Fruit fly (Drosophila melanogaster) whole organism, embryonic: Measurements from ENCODE around the gene CG11241.
A peak's percentile ranks its signal among the peaks of the same experiment; 100 is the strongest.

Source experiments
- Ada2b ChIP-seq: fragments of 200-800 bp; sonication (Bioruptor generic); IDR thresholded peaks from 2 replicates; pipeline ENCODE4 v1.3.6; 2022; ENCODE audit warnings: missing biosample characterization, missing genetic modification characterization
- Atf6 ChIP-seq: fragments of 200-800 bp; sonication (Bioruptor generic); IDR thresholded peaks from 2 replicates; pipeline ENCODE4 v1.3.6; 2022; ENCODE audit warnings: missing biosample characterization, missing genetic modification characterization
- BEAF-32 ChIP-seq: fragments of 200-800 bp; sonication (Bioruptor generic); optimal IDR thresholded peaks from 3 replicates; lab custom pipeline; 2017; ENCODE audit warnings: missing biosample characterization, missing genetic modification characterization, mild to moderate bottlenecking, moderate library complexity, missing genetic modification reagents
- Bteb2 ChIP-seq: fragments of 200-800 bp; sonication (Bioruptor generic); optimal IDR thresholded peaks from 2 replicates; lab custom pipeline; 2016; ENCODE audit warnings: missing biosample characterization, missing genetic modification characterization
- CG10321 ChIP-seq: fragments of 200-800 bp; sonication (Bioruptor generic); IDR thresholded peaks from 2 replicates; pipeline ENCODE4 v1.3.6; 2022; ENCODE audit warnings: missing biosample characterization, missing genetic modification characterization
- CG11695 ChIP-seq: fragments of 200-800 bp; sonication (Bioruptor generic); IDR thresholded peaks from 3 replicates; pipeline ENCODE4 v1.3.6; 2022; ENCODE audit warnings: missing biosample characterization, missing genetic modification characterization
- CG12236 ChIP-seq: fragments of 200-800 bp; sonication (Bioruptor generic); optimal IDR thresholded peaks from 2 replicates; lab custom pipeline; 2016; ENCODE audit warnings: missing biosample characterization, missing genetic modification characterization
- CG14710 ChIP-seq: fragments of 200-800 bp; sonication (Bioruptor generic); optimal IDR thresholded peaks from 3 replicates; lab custom pipeline; 2019; ENCODE audit warnings: missing biosample characterization, mild to moderate bottlenecking, missing genetic modification characterization, moderate library complexity
- CG15011 ChIP-seq: fragments of 200-800 bp; sonication (Bioruptor generic); optimal IDR thresholded peaks from 3 replicates; lab custom pipeline; 2018; ENCODE audit warnings: missing biosample characterization, mild to moderate bottlenecking, missing genetic modification characterization
- CG15601 ChIP-seq: fragments of 200-800 bp; sonication (Bioruptor generic); optimal IDR thresholded peaks from 3 replicates; lab custom pipeline; 2019; ENCODE audit warnings: missing biosample characterization, mild to moderate bottlenecking, missing genetic modification characterization, moderate library complexity
- CG17359 ChIP-seq: fragments of 200-800 bp; sonication (Bioruptor generic); optimal IDR thresholded peaks from 3 replicates; lab custom pipeline; 2018; ENCODE audit warnings: missing biosample characterization, mild to moderate bottlenecking, missing genetic modification characterization, moderate library complexity
- CG1792 ChIP-seq: fragments of 200-800 bp; sonication (Bioruptor generic); optimal IDR thresholded peaks from 2 replicates; lab custom pipeline; 2016; ENCODE audit warnings: missing biosample characterization, missing genetic modification characterization
- CG18262 ChIP-seq: fragments of 200-800 bp; optimal IDR thresholded peaks from 3 replicates; lab custom pipeline; 2019; ENCODE audit warnings: missing biosample characterization, mild to moderate bottlenecking, missing genetic modification characterization, moderate library complexity
- CG2129 ChIP-seq: fragments of 200-800 bp; sonication (Bioruptor generic); IDR thresholded peaks from 2 replicates; pipeline ENCODE4 v1.3.6; 2022; ENCODE audit warnings: missing biosample characterization, missing genetic modification characterization; ENCODE audit not compliant: partially characterized antibody
- CG2875 ChIP-seq: fragments of 200-800 bp; sonication (Bioruptor generic); optimal IDR thresholded peaks from 2 replicates; lab custom pipeline; 2017; ENCODE audit warnings: missing biosample characterization, mild to moderate bottlenecking, missing genetic modification characterization, missing genetic modification reagents
- CG30431 ChIP-seq: fragments of 200-800 bp; sonication (Bioruptor generic); optimal IDR thresholded peaks from 2 replicates; lab custom pipeline; 2017; ENCODE audit warnings: missing biosample characterization, missing genetic modification characterization
- CG31441 ChIP-seq: fragments of 200-800 bp; sonication (Bioruptor generic); IDR thresholded peaks from 2 replicates; pipeline ENCODE4 v1.3.6; 2022; ENCODE audit warnings: missing biosample characterization, missing genetic modification characterization
- CG4404 ChIP-seq: fragments of 200-800 bp; sonication (Bioruptor generic); IDR thresholded peaks from 2 replicates; pipeline ENCODE4 v1.3.6; 2022; ENCODE audit warnings: missing biosample characterization, missing genetic modification characterization
- CG4730 ChIP-seq: fragments of 200-800 bp; sonication (Bioruptor generic); IDR thresholded peaks from 2 replicates; pipeline ENCODE4 v1.3.6; 2022; ENCODE audit warnings: missing biosample characterization, missing genetic modification characterization
- CG6175 ChIP-seq: fragments of 200-800 bp; sonication (Bioruptor generic); IDR thresholded peaks from 3 replicates; pipeline ENCODE4 v1.3.6; 2022; ENCODE audit warnings: missing biosample characterization, missing genetic modification characterization
- CG6272 ChIP-seq: fragments of 200-800 bp; sonication (Bioruptor generic); IDR thresholded peaks from 2 replicates; pipeline ENCODE4 v1.3.6; 2022; ENCODE audit warnings: missing biosample characterization, missing genetic modification characterization
- CG6689 ChIP-seq: fragments of 200-800 bp; sonication (Bioruptor generic); IDR thresholded peaks from 2 replicates; pipeline ENCODE4 v1.3.6; 2022; ENCODE audit warnings: missing biosample characterization, missing genetic modification characterization
- CG7271 ChIP-seq: fragments of 200-800 bp; sonication (Bioruptor generic); optimal IDR thresholded peaks from 2 replicates; lab custom pipeline; 2018; ENCODE audit warnings: missing biosample characterization, mild to moderate bottlenecking, missing genetic modification characterization, moderate library complexity
- CG7786 ChIP-seq: fragments of 200-800 bp; sonication (Bioruptor generic); optimal IDR thresholded peaks from 2 replicates; lab custom pipeline; 2016; ENCODE audit warnings: missing biosample characterization, missing genetic modification characterization
- CG9932 ChIP-seq: fragments of 200-800 bp; sonication (Bioruptor generic); IDR thresholded peaks from 2 replicates; pipeline ENCODE4 v1.3.6; 2022; ENCODE audit warnings: missing biosample characterization, missing genetic modification characterization
- Dbx ChIP-seq: fragments of 200-800 bp; sonication (Bioruptor generic); IDR thresholded peaks from 3 replicates; pipeline ENCODE4 v1.3.6; 2022; ENCODE audit warnings: missing biosample characterization, missing genetic modification characterization
- ERR ChIP-seq: fragments of 200-800 bp; sonication (Bioruptor generic); optimal IDR thresholded peaks from 2 replicates; lab custom pipeline; 2016; ENCODE audit warnings: missing biosample characterization, missing genetic modification characterization
- HLH3B ChIP-seq: fragments of 200-800 bp; sonication (Bioruptor generic); IDR thresholded peaks from 2 replicates; pipeline ENCODE4 v1.3.6; 2022; ENCODE audit warnings: missing biosample characterization, missing genetic modification characterization
- HLH54F ChIP-seq: fragments of 200-800 bp; sonication (Bioruptor generic); optimal IDR thresholded peaks from 3 replicates; lab custom pipeline; 2016; ENCODE audit warnings: missing biosample characterization, missing genetic modification characterization
- HLHmδ ChIP-seq: fragments of 200-800 bp; sonication (Bioruptor generic); optimal IDR thresholded peaks from 2 replicates; lab custom pipeline; 2018; ENCODE audit warnings: missing biosample characterization, mild to moderate bottlenecking, missing genetic modification characterization, moderate library complexity
- MESR4 ChIP-seq: fragments of 200-800 bp; sonication (Bioruptor generic); optimal IDR thresholded peaks from 2 replicates; lab custom pipeline; 2018; ENCODE audit warnings: missing biosample characterization, mild to moderate bottlenecking, missing genetic modification characterization, moderate library complexity
- Med ChIP-seq: fragments of 200-800 bp; sonication (Bioruptor generic); peaks from one replicate; lab custom pipeline; 2016; ENCODE audit warnings: missing biosample characterization, missing genetic modification characterization, mild to moderate bottlenecking, inconsistent platforms, moderate library complexity
- NC2α ChIP-seq: fragments of 200-800 bp; sonication (Bioruptor generic); optimal IDR thresholded peaks from 2 replicates; lab custom pipeline; 2016; ENCODE audit warnings: missing biosample characterization, missing genetic modification characterization
- abd-A ChIP-seq: fragments of 200-800 bp; sonication (Bioruptor generic); optimal IDR thresholded peaks from 3 replicates; lab custom pipeline; 2019; ENCODE audit warnings: missing biosample characterization, mild to moderate bottlenecking, missing genetic modification characterization, moderate library complexity
- bowl ChIP-seq: fragments of 200-800 bp; sonication (Bioruptor generic); IDR thresholded peaks from 2 replicates; pipeline ENCODE4 v1.3.6; 2022; ENCODE audit warnings: missing biosample characterization, missing genetic modification characterization
- chn ChIP-seq: fragments of 200-800 bp; sonication (Bioruptor generic); optimal IDR thresholded peaks from 2 replicates; lab custom pipeline; 2016; ENCODE audit warnings: missing biosample characterization, missing genetic modification characterization
- crol ChIP-seq: fragments of 200-800 bp; sonication (Bioruptor generic); IDR thresholded peaks from 2 replicates; pipeline ENCODE4 v1.3.6; 2022; ENCODE audit warnings: missing biosample characterization, missing genetic modification characterization
- da ChIP-seq: fragments of 200-800 bp; sonication (Bioruptor generic); optimal IDR thresholded peaks from 2 replicates; lab custom pipeline; 2016; ENCODE audit warnings: missing biosample characterization, missing genetic modification characterization
- gcm ChIP-seq: fragments of 200-800 bp; sonication (Bioruptor generic); optimal IDR thresholded peaks from 2 replicates; lab custom pipeline; 2019; ENCODE audit warnings: missing biosample characterization, mild to moderate bottlenecking, missing genetic modification characterization, moderate library complexity
- gsb-n ChIP-seq: fragments of 200-800 bp; sonication (Bioruptor generic); optimal IDR thresholded peaks from 3 replicates; lab custom pipeline; 2018; ENCODE audit warnings: missing biosample characterization, mild to moderate bottlenecking, missing genetic modification characterization
- insv ChIP-seq, 2 experiments: fragments of 200-800 bp; sonication (Bioruptor generic); optimal IDR thresholded peaks; 3 replicates each; lab custom pipeline; 2016 to 2018; ENCODE audit warnings: missing biosample characterization in 2 of 2, missing genetic modification characterization in 2 of 2
- lilli ChIP-seq: fragments of 200-800 bp; sonication (Bioruptor generic); optimal IDR thresholded peaks from 3 replicates; lab custom pipeline; 2016; ENCODE audit warnings: missing biosample characterization, missing genetic modification characterization
- maf-S ChIP-seq: fragments of 200-800 bp; sonication (Bioruptor generic); optimal IDR thresholded peaks from 2 replicates; lab custom pipeline; 2016; ENCODE audit warnings: missing biosample characterization, missing genetic modification characterization
- oc ChIP-seq: fragments of 200-800 bp; sonication (Bioruptor generic); optimal IDR thresholded peaks from 2 replicates; lab custom pipeline; 2018; ENCODE audit warnings: missing biosample characterization, mild to moderate bottlenecking, missing genetic modification characterization, moderate library complexity
- odd ChIP-seq: fragments of 200-800 bp; sonication (Bioruptor generic); optimal IDR thresholded peaks from 2 replicates; lab custom pipeline; 2017; ENCODE audit warnings: missing biosample characterization, mild to moderate bottlenecking, missing genetic modification characterization
- rib ChIP-seq: fragments of 200-800 bp; sonication (Bioruptor generic); IDR thresholded peaks from 2 replicates; pipeline ENCODE4 v1.3.6; 2022; ENCODE audit warnings: missing biosample characterization, missing genetic modification characterization
- sisA ChIP-seq: fragments of 200-800 bp; sonication (Bioruptor generic); IDR thresholded peaks from 2 replicates; pipeline ENCODE4 v1.3.6; 2022; ENCODE audit warnings: missing biosample characterization, missing genetic modification characterization
- tll ChIP-seq, 2 experiments: fragments of 200-800 bp in 1 of 2; fragments of >200 bp in 1 of 2; sonication (Bioruptor generic) in 1 of 2; optimal IDR thresholded peaks; 2 replicates each; lab custom pipeline; 2017 to 2019; ENCODE audit warnings: missing biosample characterization in 2 of 2, missing genetic modification characterization in 2 of 2, mild to moderate bottlenecking in 1 of 2, moderate library complexity in 1 of 2
- ttk ChIP-seq: fragments of 200-800 bp; sonication (Bioruptor generic); IDR thresholded peaks from 2 replicates; pipeline ENCODE4 v2.1.2; 2022; ENCODE audit warnings: missing biosample characterization, missing genetic modification characterization
- yki ChIP-seq: fragments of >200 bp; optimal IDR thresholded peaks from 3 replicates; lab custom pipeline; 2018

CG11241 gene

DNA sequence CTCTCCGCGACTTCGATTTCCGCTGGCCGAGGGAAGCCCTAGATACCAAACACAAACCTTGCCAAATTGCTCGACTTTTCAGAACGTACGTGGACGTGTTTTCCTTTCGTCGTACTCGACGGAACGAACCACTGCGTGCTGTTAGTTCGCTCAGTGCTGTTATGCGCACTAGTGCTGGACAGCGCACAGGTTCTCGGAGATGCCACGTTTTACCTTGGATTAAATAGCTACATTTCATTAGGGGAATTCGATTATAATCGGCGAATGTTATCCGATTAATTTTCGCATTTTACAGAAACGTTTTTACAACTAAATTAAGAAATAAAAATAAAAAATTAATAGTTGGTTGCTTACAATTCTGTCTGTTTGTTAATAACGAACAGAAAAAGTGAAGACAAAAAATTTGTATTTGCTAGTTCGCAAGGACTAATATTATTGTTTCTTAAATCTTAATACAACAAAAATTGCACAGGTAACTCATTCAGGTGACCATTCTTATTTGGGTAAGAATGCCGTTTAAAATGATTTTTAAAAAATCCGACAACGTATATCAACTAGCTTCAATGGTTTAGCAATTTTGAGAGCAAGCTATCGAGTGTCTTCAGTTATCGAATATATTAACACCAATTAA lies 21.0 kb downstream of the CG11241 start, which contains the start of the genes ArfGAP3 and CG32452 (continued):
- TF ChIP-seq MESR4 (GFP tag; lab: Kevin White, UChicago) (peak; percentile 98), maf-S (GFP tag; lab: Kevin White, UChicago) (no peak), CG11695 (GFP tag; lab: Robert Waterston, UW) (peak; percentile 48; the same call in 2 of the 3 replicates), yki (lab: Kevin White, UChicago) (no peak), odd (GFP tag; lab: Kevin White, UChicago) (no peak), CG4404 (GFP tag; lab: Robert Waterston, UW) (peak; percentile 69; the same call in 1 of the 2 replicates), oc (tag; lab: Kevin White, UChicago) (peak; percentile 33), gsb-n (tag; lab: Kevin White, UChicago) (peak; percentile 68), CG7271 (tag; lab: Kevin White, UChicago) (no peak), Dbx (GFP tag; lab: Robert Waterston, UW) (peak; percentile 82), bowl (GFP tag; lab: Robert Waterston, UW) (no peak), HLH54F (peak; percentile 68), CG6272 (GFP tag; lab: Robert Waterston, UW) (peak; percentile 53; the same call in 1 of the 2 replicates), Ada2b (GFP tag; lab: Robert Waterston, UW) (peak; percentile 77), Bteb2 (GFP tag; lab: Kevin White, UChicago) (peak; percentile 52), crol (GFP tag; lab: Robert Waterston, UW) (no peak), CG15601 (tag; lab: Kevin White, UChicago) (peak; percentile 77), insv (GFP tag; optimal IDR thresholded peaks at IDR 0.05; lab: Kevin White, UChicago) (peak in 1 of 2 experiments; percentile 23), NC2α (no peak), sisA (GFP tag; lab: Robert Waterston, UW) (peak; percentile 64), tll (GFP tag; optimal IDR thresholded peaks at IDR 0.05; lab: Kevin White, UChicago) (no peak), ERR (peak; percentile 34), CG2129 (GFP tag; lab: Robert Waterston, UW) (peak; percentile 57; the same call in 1 of the 2 replicates), abd-A (no peak), lilli (GFP tag; lab: Kevin White, UChicago) (peak; percentile 86), CG6175 (peak; percentile 34; the same call in 1 of the 3 replicates), CG9932 (GFP tag; lab: Robert Waterston, UW) (peak; percentile 90), ttk (peak; percentile 58), BEAF-32 (GFP tag; lab: Kevin White, UChicago) (peak; percentile 75), CG1792 (peak; percentile 44), Med (GFP tag; lab: Kevin White, UChicago) (peak; percentile 92), rib (GFP tag; lab: Robert Waterston, UW) (peak; percentile 60; the same call in 1 of the 2 replicates), CG7786 (peak; percentile 39), CG17359 (tag; lab: Kevin White, UChicago) (peak; percentile 60), da (GFP tag; lab: Kevin White, UChicago) (peak; percentile 35), CG2875 (GFP tag; lab: Kevin White, UChicago) (peak; percentile 36), Atf6 (GFP tag; lab: Robert Waterston, UW) (peak; percentile 67), CG30431 (GFP tag; lab: Kevin White, UChicago) (peak; percentile 47), CG4730 (GFP tag; lab: Robert Waterston, UW) (peak; percentile 41; the same call in 1 of the 2 replicates), HLHmδ (GFP tag; lab: Kevin White, UChicago) (peak; percentile 56), CG15011 (GFP tag; lab: Kevin White, UChicago) (peak; percentile 21), CG6689 (GFP tag; lab: Robert Waterston, UW) (peak; percentile 76), CG12236 (peak; percentile 5), gcm (GFP tag; lab: Kevin White, UChicago) (peak; percentile 54), CG10321 (GFP tag; lab: Robert Waterston, UW) (no peak), CG14710 (tag; lab: Kevin White, UChicago) (peak; percentile 84), chn (peak; percentile 65), CG31441 (peak; percentile 81), CG18262 (tag; lab: Kevin White, UChicago) (peak; percentile 77), HLH3B (GFP tag; lab: Robert Waterston, UW) (peak; percentile 76)
